Fruit fly (Drosophila melanogaster) whole organism, larva: Measurements from ENCODE around the gene CG10194.

ENCODE experiments used
- noc ChIP-seq: fragments of 200-800 bp; sonication (Bioruptor generic); optimal IDR thresholded peaks from 3 replicates; lab custom pipeline; 2019; ENCODE audit warnings: missing biosample characterization, mild to moderate bottlenecking, missing genetic modification characterization, moderate library complexity

CG10194 gene

DNA sequence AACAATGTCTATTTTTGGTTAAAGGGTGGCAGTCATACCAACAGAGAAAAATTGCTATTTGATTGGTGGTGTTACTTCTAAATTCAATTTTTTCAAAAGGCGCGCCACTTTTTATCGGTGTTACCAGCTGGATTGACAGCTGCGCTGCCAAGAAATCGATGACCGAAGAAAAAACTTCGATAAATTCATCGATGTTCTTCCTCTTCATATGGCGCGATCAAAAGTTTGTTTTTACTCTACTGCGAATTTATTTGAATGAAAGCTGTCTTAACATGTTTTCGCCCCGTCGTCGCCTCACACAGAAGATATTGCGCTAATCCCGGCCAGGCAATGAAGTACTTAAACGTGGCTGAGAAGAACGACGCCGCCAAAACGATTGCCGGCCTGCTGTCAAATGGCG lies 8.1 kb upstream of the CG10194 start, which contains the start of gene Top3alpha:
Top3alpha (plus strand) TSS at position 186 of the 400 bp plus-strand sequence.
- no peak for TF ChIP-seq noc

DNA sequence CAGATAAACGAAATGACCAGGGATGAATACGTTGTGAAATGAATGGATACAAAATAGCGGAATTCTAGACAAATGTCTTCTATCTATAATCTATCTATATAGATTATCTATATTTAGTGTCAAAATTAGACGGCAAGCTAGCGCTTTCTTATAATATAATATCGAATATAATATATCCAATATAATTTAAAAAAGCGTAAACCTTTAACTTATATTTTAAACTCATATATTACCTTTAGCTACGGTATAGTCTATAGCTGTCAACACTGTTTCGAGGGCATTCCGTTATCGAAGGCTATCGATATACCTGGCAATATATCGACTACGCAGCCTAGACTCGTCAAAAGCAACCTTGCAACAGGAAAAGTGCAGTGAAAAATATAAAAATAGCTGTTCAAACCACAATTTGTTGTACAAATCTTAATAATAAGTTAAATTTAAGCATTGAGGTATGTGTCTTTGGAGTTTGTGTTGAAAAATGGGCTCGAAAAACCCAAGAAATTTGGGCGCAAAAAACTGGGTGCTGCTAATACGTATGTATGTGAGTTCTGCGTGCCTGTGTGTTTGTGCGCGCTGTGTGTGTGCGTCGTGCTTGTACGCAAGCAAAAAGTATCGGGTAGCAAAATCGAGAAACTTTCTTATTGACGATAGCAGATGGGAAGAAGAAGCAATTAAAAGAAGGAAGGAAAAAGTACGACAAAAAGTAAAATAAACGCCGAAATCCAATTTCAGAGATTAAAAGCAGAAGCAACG lies 3.2 kb upstream of the CG10194 start, which contains the start of the genes swm and Ctu2:
swm (plus strand) TSS at position 318 of the 753 bp plus-strand sequence.
Ctu2 (minus strand) TSS at position 320 of the 753 bp plus-strand sequence.
- peak; percentile 87 for TF ChIP-seq noc

DNA sequence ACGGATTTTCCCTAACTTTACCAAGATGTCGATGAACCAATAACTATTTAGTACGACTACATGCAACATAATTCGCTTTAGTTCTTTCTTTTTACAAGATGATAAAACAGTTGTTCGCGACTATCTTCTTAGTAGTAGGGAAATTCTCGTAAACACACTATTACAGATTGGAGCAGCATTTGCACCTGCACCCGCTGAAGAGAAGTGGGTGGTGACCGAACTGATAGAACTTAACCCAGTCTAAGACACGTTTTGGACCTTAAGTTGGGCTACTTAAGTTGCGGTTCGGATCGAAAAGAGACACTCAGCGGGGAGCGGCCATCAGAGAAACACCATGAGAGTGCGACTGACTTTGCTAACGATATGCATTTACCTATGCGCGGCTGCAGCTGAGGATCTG lies 2.7 kb downstream of the CG10194 start, which contains the start of gene CG13083:
CG13083 (plus strand) TSS at position 301 of the 400 bp plus-strand sequence.
- no peak for TF ChIP-seq noc

DNA sequence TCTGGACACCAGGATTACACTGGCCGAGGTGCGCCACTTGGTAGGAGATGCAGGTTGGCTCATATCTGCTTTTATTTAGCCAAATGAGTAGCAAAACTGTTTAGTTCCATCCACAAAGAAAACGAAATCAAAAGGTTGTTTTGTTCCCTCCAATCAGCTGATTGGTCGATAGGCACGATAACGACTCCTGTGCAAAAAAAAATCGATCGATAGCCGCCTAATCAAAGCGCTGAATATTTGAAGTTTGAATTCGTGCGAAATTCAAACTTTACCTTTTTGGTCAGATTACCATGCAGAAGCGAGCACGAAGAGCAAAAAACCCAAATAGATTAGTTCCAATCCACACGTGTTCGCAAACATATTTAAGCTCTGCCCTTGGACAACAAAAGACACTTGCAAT lies 5.4 kb downstream of the CG10194 start, which contains the start of the genes CG10195 and CG13084:
CG10195 (minus strand) TSS at position 167 of the 400 bp plus-strand sequence.
CG13084 (plus strand) TSS at position 392 of the 400 bp plus-strand sequence.
- TF ChIP-seq noc = no peak

DNA sequence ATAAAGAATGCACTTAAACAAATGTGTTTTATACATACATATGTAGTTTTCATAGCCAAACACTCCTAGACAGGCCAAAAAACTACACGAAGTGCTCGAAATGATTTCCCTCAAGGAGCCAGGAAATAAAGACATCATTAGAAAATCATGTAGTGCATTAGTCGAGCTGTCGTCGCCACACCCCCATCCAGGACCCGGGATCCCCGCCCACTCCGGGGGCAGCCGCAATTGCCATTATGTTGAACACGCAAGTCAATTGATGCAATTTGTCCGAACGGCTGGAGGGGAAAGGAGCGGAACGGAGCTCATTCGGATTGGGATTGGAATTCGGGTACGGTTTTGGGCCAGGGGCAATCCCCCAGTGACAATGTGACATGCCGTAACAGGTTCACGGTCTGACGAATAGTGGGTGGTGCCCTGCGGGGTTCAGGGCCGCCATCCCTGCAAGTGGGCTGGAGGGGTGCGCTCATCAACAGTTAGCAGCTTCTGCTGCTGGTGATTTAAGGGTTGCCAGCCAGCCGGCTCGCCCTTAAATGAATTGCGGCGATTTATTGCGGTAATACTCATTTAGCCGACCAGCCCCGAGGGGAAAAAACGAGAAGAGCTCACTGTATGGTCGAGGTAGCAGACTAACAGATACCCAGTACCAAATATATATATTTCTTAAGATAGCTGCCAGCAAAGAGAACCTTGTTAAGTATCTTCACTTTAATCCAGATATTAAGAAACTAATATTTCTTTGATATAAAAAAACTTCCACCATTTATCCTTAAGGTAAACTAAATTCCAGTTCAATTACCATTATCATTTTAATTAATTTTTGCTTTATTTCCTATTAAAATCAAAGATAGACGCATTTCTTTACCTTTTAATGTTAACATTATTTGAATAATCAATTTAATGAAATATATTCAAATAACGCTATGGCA lies 9.2 kb downstream of the CG10194 start:
- no peak for TF ChIP-seq noc

DNA sequence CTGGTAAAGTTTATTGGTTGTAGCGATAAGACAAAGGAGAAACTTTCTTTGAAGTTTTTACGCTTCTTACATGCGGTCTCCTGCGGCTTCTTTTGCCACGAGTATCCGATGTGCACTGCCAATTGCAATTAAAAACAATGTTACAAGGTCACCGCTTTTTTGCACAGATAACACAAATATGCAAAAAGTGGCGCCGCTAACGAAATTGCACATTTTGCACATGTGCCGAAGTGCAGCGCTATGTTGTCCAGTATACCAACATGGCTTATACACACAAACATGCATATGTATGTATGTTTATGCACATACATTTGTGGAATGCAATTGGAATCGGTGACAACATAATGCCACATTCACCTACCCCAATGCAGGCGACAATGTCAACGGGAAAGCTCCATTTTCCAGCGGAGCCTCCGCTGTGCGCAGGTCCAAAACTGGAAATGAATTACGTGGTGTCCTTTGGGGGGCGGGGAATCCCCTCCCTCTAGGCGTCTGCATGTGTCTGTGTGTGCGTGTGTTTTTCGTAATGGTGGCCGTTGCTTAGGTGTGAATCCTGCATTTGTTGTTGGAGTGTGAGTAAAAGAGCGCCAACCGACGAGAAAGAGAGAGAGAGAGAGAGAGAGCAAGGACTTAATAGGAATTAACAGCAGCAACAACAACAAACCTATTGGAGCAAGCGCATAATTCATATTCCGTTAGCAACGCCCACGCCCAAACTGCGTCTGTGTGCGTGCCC lies 10.5 kb downstream of the CG10194 start:
- no peak for TF ChIP-seq noc

- no peak for TF ChIP-seq noc
Measured at dm6 chr2L:19473397-19474009, 16.4 kb downstream of the CG10194 start.

DNA sequence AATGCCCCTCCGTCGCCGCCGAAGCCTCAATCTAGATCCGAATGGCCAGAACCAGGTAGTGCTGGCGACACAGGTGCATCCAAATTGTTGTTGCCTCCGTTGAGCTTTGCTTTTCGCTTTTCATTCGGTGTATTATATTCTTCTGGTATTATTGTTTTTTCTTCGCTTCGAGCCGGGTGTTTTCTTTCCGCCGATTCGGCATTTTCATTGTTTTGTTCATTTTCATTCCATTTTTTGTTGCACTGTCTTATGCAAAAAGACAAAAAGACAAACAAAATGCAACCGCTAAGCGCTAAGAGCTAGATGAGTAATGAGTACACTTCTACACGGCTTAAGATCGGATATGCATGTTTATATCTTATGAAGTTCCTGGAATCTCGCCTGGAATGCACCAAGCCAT lies 17.6 kb downstream of the CG10194 start:
- TF ChIP-seq noc = no peak

DNA sequence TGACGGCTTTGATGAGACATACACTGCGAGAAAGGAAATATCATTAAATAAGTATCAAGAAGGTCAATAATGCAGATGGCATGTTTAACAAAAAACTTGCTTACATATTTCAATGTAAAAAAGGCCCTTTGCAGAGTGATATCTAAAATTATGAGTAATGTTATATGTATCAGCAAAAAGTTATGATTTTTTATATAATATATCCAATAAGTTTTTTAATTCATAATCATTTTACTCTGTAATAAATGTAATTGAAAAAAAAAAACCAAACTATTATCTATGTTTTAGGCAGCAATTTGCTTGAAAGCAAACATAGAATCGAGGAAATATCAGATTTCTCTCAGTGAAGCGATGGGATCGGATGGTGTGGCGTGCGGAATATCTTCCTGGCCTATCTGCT lies 20.2 kb downstream of the CG10194 start:
- no peak for TF ChIP-seq noc

DNA sequence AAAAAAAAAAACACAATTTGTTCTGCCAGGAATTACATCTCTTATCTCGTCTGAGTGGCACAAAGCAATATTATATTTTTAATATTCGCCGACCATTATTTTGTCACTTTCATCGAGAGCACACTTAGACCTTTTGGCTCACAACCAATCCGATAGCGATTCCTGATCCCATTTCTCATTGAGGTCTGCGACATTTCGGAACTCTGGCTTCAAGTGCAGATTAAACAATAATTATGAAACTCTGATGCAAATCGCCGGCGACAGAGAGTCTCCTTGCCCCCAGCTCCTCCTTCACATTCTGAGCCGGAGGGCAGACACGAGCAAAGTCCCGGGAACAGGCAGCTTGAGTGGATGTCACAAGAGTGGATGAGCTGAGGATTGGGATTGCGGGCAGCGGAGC lies 20.8 kb downstream of the CG10194 start:
- TF ChIP-seq noc = no peak

DNA sequence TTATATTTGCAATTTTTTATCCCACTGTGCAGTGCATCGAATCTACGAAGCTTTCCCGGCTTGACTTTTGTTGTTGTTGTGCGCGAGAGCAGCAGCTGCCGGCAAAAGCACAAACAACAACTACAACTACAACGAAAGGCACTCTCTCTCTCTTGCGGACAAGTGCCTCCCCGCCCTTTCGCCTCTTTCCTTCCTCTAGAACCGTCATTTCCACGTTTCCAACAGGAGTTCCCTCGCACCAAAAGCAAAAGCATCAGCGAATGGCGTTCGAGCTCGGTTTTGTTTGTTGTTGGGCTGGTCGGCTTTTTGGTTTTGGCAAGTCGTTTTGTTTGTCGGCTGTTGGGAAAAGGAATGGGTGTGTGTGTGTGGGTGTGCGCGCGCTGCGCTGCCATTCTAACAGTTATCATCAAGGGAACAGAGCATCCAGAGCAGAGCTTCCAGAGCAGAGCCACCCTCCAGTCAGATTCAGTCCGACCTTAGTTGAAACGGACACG lies 26.0 kb downstream of the CG10194 start, which contains the start of gene tj:
tj (plus strand) TSS at position 444 of the 494 bp plus-strand sequence.
- TF ChIP-seq noc = no peak

DNA sequence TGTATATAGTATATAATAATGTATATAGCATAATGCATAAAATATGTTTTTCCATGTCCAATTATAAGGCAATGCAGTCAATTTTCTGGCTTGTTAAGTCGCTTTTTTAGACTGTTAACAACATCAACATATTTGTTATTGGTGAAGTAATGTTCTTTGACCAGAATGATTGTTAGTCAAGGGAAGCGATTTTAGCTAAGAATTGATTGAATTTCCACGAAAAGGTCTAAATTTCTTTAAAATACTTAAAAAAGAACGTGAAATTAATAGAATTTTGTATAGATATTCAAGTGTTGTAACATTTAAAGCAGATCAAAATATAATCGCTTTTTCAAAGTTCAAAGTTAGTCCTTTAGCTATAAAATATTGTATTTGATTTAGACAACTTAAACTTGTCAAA lies 26.5 kb downstream of the CG10194 start:
- TF ChIP-seq noc = no peak

DNA sequence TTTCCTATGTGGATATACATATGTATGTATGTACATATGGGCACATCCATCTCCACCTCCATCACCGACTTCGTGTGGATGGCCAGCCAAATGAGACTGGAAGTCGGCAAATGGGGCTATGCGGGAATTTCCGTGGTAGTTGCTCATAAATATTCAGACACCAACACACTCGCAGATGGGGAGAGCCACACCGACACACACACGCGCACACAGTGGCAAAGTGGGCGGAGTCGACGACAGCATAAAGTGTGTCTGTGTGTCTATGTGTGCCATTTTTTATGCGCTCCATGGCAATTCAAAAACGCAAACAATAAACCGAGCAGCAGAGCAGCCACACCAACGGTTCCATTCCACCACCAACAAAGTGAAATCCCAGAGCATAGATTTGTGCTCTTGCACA lies 27.0 kb downstream of the CG10194 start:
- TF ChIP-seq noc = no peak

- TF ChIP-seq noc = no peak
Measured at dm6 chr2L:19459404-19459803, 30.5 kb downstream of the CG10194 start.

- TF ChIP-seq noc = no peak
Measured at dm6 chr2L:19457890-19458580, 31.9 kb downstream of the CG10194 start.
